Fruit fly (Drosophila melanogaster) Kc167 (cell line): Measurements from ENCODE around the gene CG12519.
"Not testable (repeated sequence)": the region's sequence is repeated elsewhere in the genome, so short reads cannot be mapped to it uniquely, and the experiment has no call there.

ENCODE experiments used
- Myc ChIP-seq: fragments of >200 bp; optimal IDR thresholded peaks from 2 replicates; lab custom pipeline; 2017; ENCODE audit warnings: missing external identifiers
- Sin3A ChIP-seq: fragments of >200 bp; optimal IDR thresholded peaks from 2 replicates; lab custom pipeline; 2018; ENCODE audit warnings: missing external identifiers
- h ChIP-seq: fragments of >200 bp; optimal IDR thresholded peaks from 3 replicates; lab custom pipeline; 2018; ENCODE audit warnings: missing external identifiers
- insv ChIP-seq: fragments of >200 bp; optimal IDR thresholded peaks from 3 replicates; lab custom pipeline; 2018; ENCODE audit warnings: missing external identifiers
- psq ChIP-seq: fragments of >200 bp; optimal IDR thresholded peaks from 2 replicates; lab custom pipeline; 2017; ENCODE audit warnings: missing external identifiers
- ttk ChIP-seq: sonication (Bioruptor generic); optimal IDR thresholded peaks from 2 replicates; lab custom pipeline; 2017; ENCODE audit warnings: missing external identifiers

Gene CG12519

dm6 chr3L:19487260-19487659, 15.0 kb downstream of the CG12519 start, which contains the start of gene CG32212:
TSS of gene CG32212 (plus strand) at chr3L:19487560.
- not testable (repeated sequence) for TF ChIP-seq psq, h, Sin3A (lab: Kevin White, UChicago)

- TF ChIP-seq ttk (lab: Kevin White, UChicago): no peak
- no peak for TF ChIP-seq insv (lab: Kevin White, UChicago)
- TF ChIP-seq psq (lab: Kevin White, UChicago): no peak
- TF ChIP-seq Myc: no peak
- no peak for TF ChIP-seq Sin3A (lab: Kevin White, UChicago)
- TF ChIP-seq h (lab: Kevin White, UChicago): no peak
These were observed 22.7 kb downstream of the CG12519 start for dm6 chr3L:19494954-19495353.

dm6 chr3L:19495991-19496588, 23.8 kb downstream of the CG12519 start:
- TF ChIP-seq psq (lab: Kevin White, UChicago): no peak
- TF ChIP-seq ttk (lab: Kevin White, UChicago): no peak
- no peak for TF ChIP-seq h (lab: Kevin White, UChicago)
- TF ChIP-seq insv (lab: Kevin White, UChicago): no peak
- TF ChIP-seq Sin3A (lab: Kevin White, UChicago): no peak
- no peak for TF ChIP-seq Myc

- TF ChIP-seq Sin3A (lab: Kevin White, UChicago) (no peak), Myc (no peak), insv (lab: Kevin White, UChicago) (no peak), psq (lab: Kevin White, UChicago) (no peak)
These were observed 24.3 kb downstream of the CG12519 start for dm6 chr3L:19496600-19496999.

dm6 chr3L:19497135-19497534, 24.8 kb downstream of the CG12519 start:
- TF ChIP-seq psq (lab: Kevin White, UChicago): no peak
- no peak for TF ChIP-seq Myc
- TF ChIP-seq insv (lab: Kevin White, UChicago): no peak
- TF ChIP-seq Sin3A (lab: Kevin White, UChicago): no peak
- TF ChIP-seq h (lab: Kevin White, UChicago): no peak
- no peak for TF ChIP-seq ttk (lab: Kevin White, UChicago)

- no peak for TF ChIP-seq h (lab: Kevin White, UChicago)
- no peak for TF ChIP-seq Sin3A (lab: Kevin White, UChicago)
- TF ChIP-seq insv (lab: Kevin White, UChicago): no peak
- TF ChIP-seq Myc: no peak
- TF ChIP-seq ttk (lab: Kevin White, UChicago): no peak
- no peak for TF ChIP-seq psq (lab: Kevin White, UChicago)
These were observed 25.3 kb downstream of the CG12519 start, which contains the start of gene CG9449 for dm6 chr3L:19497623-19498022. TSS of gene CG9449 (minus strand) at chr3L:19497723.

- no peak for TF ChIP-seq Myc
- TF ChIP-seq psq (lab: Kevin White, UChicago): no peak
- TF ChIP-seq Sin3A (lab: Kevin White, UChicago): no peak
- no peak for TF ChIP-seq insv (lab: Kevin White, UChicago)
- TF ChIP-seq ttk (lab: Kevin White, UChicago): no peak
- TF ChIP-seq h (lab: Kevin White, UChicago): no peak
These were observed 27.0 kb downstream of the CG12519 start for dm6 chr3L:19499334-19499733.

dm6 chr3L:19500698-19501097, 28.4 kb downstream of the CG12519 start, which contains the start of gene CG9451:
TSS of gene CG9451 (minus strand) at chr3L:19500798.
- TF ChIP-seq psq (lab: Kevin White, UChicago) (no peak), Sin3A (lab: Kevin White, UChicago) (no peak), insv (lab: Kevin White, UChicago) (no peak)

- TF ChIP-seq h (lab: Kevin White, UChicago) (no peak), Sin3A (lab: Kevin White, UChicago) (no peak), insv (lab: Kevin White, UChicago) (no peak), ttk (lab: Kevin White, UChicago) (no peak), psq (lab: Kevin White, UChicago) (no peak), Myc (no peak)
These were observed 31.5 kb downstream of the CG12519 start, which contains the start of gene CG9452 for dm6 chr3L:19503770-19504169. TSS of gene CG9452 (minus strand) at chr3L:19503870.

- TF ChIP-seq ttk (lab: Kevin White, UChicago) (no peak), Sin3A (lab: Kevin White, UChicago) (no peak), psq (lab: Kevin White, UChicago) (no peak), insv (lab: Kevin White, UChicago) (no peak), Myc (no peak), h (lab: Kevin White, UChicago) (no peak)
These were observed 32.4 kb downstream of the CG12519 start for dm6 chr3L:19504719-19505118.

dm6 chr3L:19512672-19513071, 40.4 kb downstream of the CG12519 start:
- TF ChIP-seq psq (lab: Kevin White, UChicago): no peak
- TF ChIP-seq insv (lab: Kevin White, UChicago): no peak
- no peak for TF ChIP-seq ttk (lab: Kevin White, UChicago)
- TF ChIP-seq h (lab: Kevin White, UChicago): no peak
- no peak for TF ChIP-seq Myc
- TF ChIP-seq Sin3A (lab: Kevin White, UChicago): no peak

dm6 chr3L:19516547-19516946, 44.3 kb downstream of the CG12519 start:
- TF ChIP-seq insv (lab: Kevin White, UChicago) (no peak), Myc (no peak), psq (lab: Kevin White, UChicago) (no peak), Sin3A (lab: Kevin White, UChicago) (no peak), ttk (lab: Kevin White, UChicago) (no peak), h (lab: Kevin White, UChicago) (no peak)
